Fruit fly (Drosophila melanogaster) Kc167 (cell line): ENCODE data around the gene CG34177.

ENCODE experiments used
- insv ChIP-seq: fragments of >200 bp; optimal IDR thresholded peaks from 3 replicates; lab custom pipeline; 2018; ENCODE audit warnings: missing external identifiers
- psq ChIP-seq: fragments of >200 bp; optimal IDR thresholded peaks from 2 replicates; lab custom pipeline; 2017; ENCODE audit warnings: missing external identifiers

DNA sequence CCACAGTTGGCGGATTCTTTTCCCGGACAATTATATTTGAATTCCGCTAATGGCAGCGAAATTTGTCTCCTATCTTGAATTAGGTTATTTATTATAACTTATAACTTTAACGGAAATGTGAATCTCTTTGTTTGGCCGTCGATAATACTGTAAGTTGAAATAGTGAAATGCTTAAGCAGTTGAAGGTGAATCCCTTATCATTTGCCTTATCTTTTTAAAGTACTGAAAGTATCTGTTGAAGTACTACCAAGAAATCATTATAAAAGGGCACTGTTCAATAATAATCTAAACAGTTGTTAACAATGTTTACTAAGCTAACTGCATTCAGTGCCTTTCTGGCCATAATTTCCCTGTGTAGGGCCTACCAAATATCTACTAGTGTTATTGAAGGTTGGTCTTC lies 22.9 kb upstream of the CG34177 start, which contains the start of gene CG43055:
- no peak for TF ChIP-seq insv (lab: Kevin White, UChicago)
- TF ChIP-seq psq (lab: Kevin White, UChicago): no peak
